Fruit fly (Drosophila melanogaster) whole organism, embryonic: ENCODE data around the gene CG44000.
A peak's percentile ranks its signal among the peaks of the same experiment; 100 is the strongest.

ENCODE experiments used
- CG11398 ChIP-seq: fragments of 200-800 bp; sonication (Bioruptor generic); optimal IDR thresholded peaks from 2 replicates; lab custom pipeline; 2016; ENCODE audit warnings: missing biosample characterization, missing genetic modification characterization
- CG13287 ChIP-seq: fragments of 200-800 bp; sonication (Bioruptor generic); IDR thresholded peaks from 2 replicates; pipeline ENCODE4 v1.3.6; 2022; ENCODE audit warnings: missing biosample characterization, missing genetic modification characterization; ENCODE audit not compliant: partially characterized antibody
- CG13296 ChIP-seq: fragments of 200-800 bp; sonication (Bioruptor generic); optimal IDR thresholded peaks from 3 replicates; lab custom pipeline; 2018; ENCODE audit warnings: missing biosample characterization, mild to moderate bottlenecking, missing genetic modification characterization
- CG15514 ChIP-seq: fragments of 200-800 bp; sonication (Bioruptor generic); optimal IDR thresholded peaks from 3 replicates; lab custom pipeline; 2017; ENCODE audit warnings: missing biosample characterization, missing genetic modification characterization, mild to moderate bottlenecking, moderate library complexity, missing genetic modification reagents
- CG16815 ChIP-seq: fragments of 200-800 bp; sonication (Bioruptor generic); optimal IDR thresholded peaks from 3 replicates; lab custom pipeline; 2017; ENCODE audit warnings: missing biosample characterization, mild to moderate bottlenecking, missing genetic modification characterization
- CG17568 ChIP-seq: fragments of 200-800 bp; sonication (Bioruptor generic); optimal IDR thresholded peaks from 2 replicates; lab custom pipeline; 2018; ENCODE audit warnings: missing biosample characterization, mild to moderate bottlenecking, missing genetic modification characterization, moderate library complexity
- CG1832 ChIP-seq: fragments of 200-800 bp; sonication (Bioruptor generic); optimal IDR thresholded peaks from 2 replicates; lab custom pipeline; 2017; ENCODE audit warnings: missing biosample characterization, mild to moderate bottlenecking, missing genetic modification characterization, inconsistent platforms
- CG2678 ChIP-seq: fragments of 200-800 bp; sonication (Bioruptor generic); optimal IDR thresholded peaks from 3 replicates; lab custom pipeline; 2019; ENCODE audit warnings: missing biosample characterization, mild to moderate bottlenecking, missing genetic modification characterization, moderate library complexity
- CG2875 ChIP-seq: fragments of 200-800 bp; sonication (Bioruptor generic); optimal IDR thresholded peaks from 2 replicates; lab custom pipeline; 2017; ENCODE audit warnings: missing biosample characterization, mild to moderate bottlenecking, missing genetic modification characterization, missing genetic modification reagents
- CG33557 ChIP-seq: fragments of 200-800 bp; sonication (Bioruptor generic); optimal IDR thresholded peaks from 2 replicates; lab custom pipeline; 2019; ENCODE audit warnings: missing biosample characterization, mild to moderate bottlenecking, missing genetic modification characterization, moderate library complexity
- CG3726 ChIP-seq: fragments of 200-800 bp; sonication (Bioruptor generic); IDR thresholded peaks from 3 replicates; pipeline ENCODE4, ENCODE4 v1.3.6; 2022; ENCODE audit warnings: missing biosample characterization, missing genetic modification characterization
- CG4360 ChIP-seq: fragments of 200-800 bp; sonication (Bioruptor generic); IDR thresholded peaks from 2 replicates; pipeline ENCODE4 v1.3.6; 2022; ENCODE audit warnings: missing biosample characterization, missing genetic modification characterization
- CG5953 ChIP-seq: fragments of 200-800 bp; sonication (Bioruptor generic); IDR thresholded peaks from 2 replicates; pipeline ENCODE4 v1.3.6; 2022; ENCODE audit warnings: missing biosample characterization, missing genetic modification characterization
- CG8290 ChIP-seq, 3 experiments: fragments of 200-800 bp; sonication (Bioruptor generic); optimal IDR thresholded peaks; 2 replicates each; lab custom pipeline; 2016 to 2019; ENCODE audit warnings: missing biosample characterization in 3 of 3, missing genetic modification characterization in 3 of 3, mild to moderate bottlenecking in 2 of 3, moderate library complexity in 1 of 3
- CrebB ChIP-seq: fragments of 200-800 bp; sonication (Bioruptor generic); optimal IDR thresholded peaks from 3 replicates; lab custom pipeline; 2018; ENCODE audit warnings: missing biosample characterization, mild to moderate bottlenecking, missing genetic modification characterization
- Dfd ChIP-seq, 2 experiments: fragments of >200 bp; optimal IDR thresholded peaks; 2 replicates each; lab custom pipeline; 2017; ENCODE audit warnings: missing biosample characterization in 2 of 2, missing genetic modification characterization in 2 of 2
- Dref ChIP-seq: fragments of 200-800 bp; sonication (Bioruptor generic); IDR thresholded peaks from 2 replicates; pipeline ENCODE4 v1.3.6; 2022; ENCODE audit warnings: missing biosample characterization, missing genetic modification characterization
- GATAe ChIP-seq: fragments of 200-800 bp; sonication (Bioruptor generic); conservative IDR thresholded peaks from 2 replicates; pipeline ENCODE4 v1.3.6; 2022; ENCODE audit warnings: missing biosample characterization, missing genetic modification characterization
- HLH54F ChIP-seq: fragments of 200-800 bp; sonication (Bioruptor generic); optimal IDR thresholded peaks from 3 replicates; lab custom pipeline; 2016; ENCODE audit warnings: missing biosample characterization, missing genetic modification characterization
- HmgZ ChIP-seq: fragments of 200-800 bp; sonication (Bioruptor generic); optimal IDR thresholded peaks from 2 replicates; lab custom pipeline; 2018; ENCODE audit warnings: missing biosample characterization, mild to moderate bottlenecking, missing genetic modification characterization
- NK7.1 ChIP-seq: fragments of 200-800 bp; sonication (Bioruptor generic); optimal IDR thresholded peaks from 3 replicates; lab custom pipeline; 2016; ENCODE audit warnings: missing biosample characterization, missing genetic modification characterization
- Nf-YB ChIP-seq: fragments of 200-800 bp; sonication (Bioruptor generic); optimal IDR thresholded peaks from 3 replicates; lab custom pipeline; 2019; ENCODE audit warnings: missing biosample characterization, mild to moderate bottlenecking, missing genetic modification characterization, moderate library complexity
- Rfx ChIP-seq: fragments of 200-800 bp; sonication (Bioruptor generic); IDR thresholded peaks from 2 replicates; pipeline ENCODE4 v1.3.6; 2022; ENCODE audit warnings: missing biosample characterization, missing genetic modification characterization
- Stat92E ChIP-seq, 3 experiments: fragments of >200 bp in 2 of 3; fragments of 200-800 bp in 1 of 3; sonication (Bioruptor generic) in 1 of 3; optimal IDR thresholded peaks; 2 replicates each; lab custom pipeline; 2017 to 2019; ENCODE audit warnings: missing biosample characterization in 3 of 3, missing genetic modification characterization in 3 of 3, mild to moderate bottlenecking in 1 of 3, moderate library complexity in 1 of 3
- Trl ChIP-seq, 3 experiments: fragments of >200 bp in 2 of 3; fragments of 200-800 bp in 1 of 3; sonication (Bioruptor generic) in 1 of 3; optimal IDR thresholded peaks; 2 replicates in 1 of 3; 3 replicates in 2 of 3; lab custom pipeline; 2016 to 2017; ENCODE audit warnings: missing biosample characterization in 1 of 3, missing genetic modification characterization in 1 of 3
- YL-1 ChIP-seq: fragments of 200-800 bp; sonication (Bioruptor generic); optimal IDR thresholded peaks from 3 replicates; lab custom pipeline; 2017; ENCODE audit warnings: missing biosample characterization, mild to moderate bottlenecking, missing genetic modification characterization
- chinmo ChIP-seq: fragments of 200-800 bp; sonication (Bioruptor generic); IDR thresholded peaks from 4 replicates; pipeline ENCODE4 v1.3.6; 2022; ENCODE audit warnings: missing biosample characterization, missing genetic modification characterization; ENCODE audit not compliant: partially characterized antibody
- croc ChIP-seq: fragments of 200-800 bp; sonication (Bioruptor generic); conservative IDR thresholded peaks from 3 replicates; pipeline ENCODE4 v1.3.6; 2022; ENCODE audit warnings: missing biosample characterization, missing genetic modification characterization
- dm ChIP-seq: fragments of 200-800 bp; sonication (Bioruptor generic); optimal IDR thresholded peaks from 3 replicates; lab custom pipeline; 2016; ENCODE audit warnings: missing biosample characterization, missing genetic modification characterization
- dpn ChIP-seq, 2 experiments: fragments of 200-800 bp; sonication (Bioruptor generic); optimal IDR thresholded peaks; 3 replicates each; lab custom pipeline; 2016; ENCODE audit warnings: missing biosample characterization in 2 of 2, missing genetic modification characterization in 2 of 2
- eve ChIP-seq, 2 experiments: fragments of >200 bp; optimal IDR thresholded peaks; 2 replicates each; lab custom pipeline; 2017; ENCODE audit warnings: missing biosample characterization in 2 of 2, missing genetic modification characterization in 2 of 2
- ewg ChIP-seq: fragments of 200-800 bp; sonication (Bioruptor generic); optimal IDR thresholded peaks from 3 replicates; lab custom pipeline; 2017; ENCODE audit warnings: mild to moderate bottlenecking, missing biosample characterization, missing genetic modification reagents, missing genetic modification characterization
- fu2 ChIP-seq: fragments of 200-800 bp; sonication (Bioruptor generic); optimal IDR thresholded peaks from 2 replicates; lab custom pipeline; 2016; ENCODE audit warnings: missing biosample characterization, missing genetic modification characterization
- gfzf ChIP-seq: fragments of 200-800 bp; sonication (Bioruptor generic); optimal IDR thresholded peaks from 2 replicates; lab custom pipeline; 2016; ENCODE audit warnings: missing biosample characterization, mild to moderate bottlenecking, missing genetic modification characterization, moderate library complexity
- kni ChIP-seq: fragments of 200-800 bp; sonication (Bioruptor generic); optimal IDR thresholded peaks from 3 replicates; lab custom pipeline; 2017; ENCODE audit warnings: mild to moderate bottlenecking, missing biosample characterization, missing genetic modification reagents, missing genetic modification characterization
- lab ChIP-seq: fragments of 200-800 bp; sonication (Bioruptor generic); optimal IDR thresholded peaks from 3 replicates; lab custom pipeline; 2017; ENCODE audit warnings: missing biosample characterization, missing genetic modification characterization, mild to moderate bottlenecking, moderate library complexity, missing genetic modification reagents
- nom ChIP-seq: fragments of 200-800 bp; sonication (Bioruptor generic); optimal IDR thresholded peaks from 2 replicates; lab custom pipeline; 2017; ENCODE audit warnings: missing biosample characterization, missing genetic modification characterization, mild to moderate bottlenecking, moderate library complexity, missing genetic modification reagents
- pho ChIP-seq: fragments of 200-800 bp; sonication (Bioruptor generic); optimal IDR thresholded peaks from 2 replicates; lab custom pipeline; 2016; ENCODE audit warnings: missing biosample characterization, missing genetic modification characterization
- sd ChIP-seq: fragments of 200-800 bp; sonication (Bioruptor generic); optimal IDR thresholded peaks from 3 replicates; lab custom pipeline; 2018; ENCODE audit warnings: missing biosample characterization, mild to moderate bottlenecking, missing genetic modification characterization, moderate library complexity
- tna ChIP-seq: fragments of 200-800 bp; sonication (Bioruptor generic); IDR thresholded peaks from 2 replicates; pipeline ENCODE4 v1.3.6; 2022; ENCODE audit warnings: missing biosample characterization, missing genetic modification characterization; ENCODE audit not compliant: partially characterized antibody
- trem ChIP-seq: fragments of 200-800 bp; optimal IDR thresholded peaks from 3 replicates; lab custom pipeline; 2019; ENCODE audit warnings: missing biosample characterization, mild to moderate bottlenecking, missing genetic modification characterization, moderate library complexity
- wek ChIP-seq: fragments of 200-800 bp; sonication (Bioruptor generic); optimal IDR thresholded peaks from 3 replicates; lab custom pipeline; 2018; ENCODE audit warnings: missing biosample characterization, mild to moderate bottlenecking, missing genetic modification characterization, moderate library complexity

The CG44000 gene

dm6 chr2L:5092992-5093695, 50.1 kb downstream of the CG44000 start, which contains the start of gene Pgant5 (continued):
- TF ChIP-seq CG1832 (GFP tag; lab: Kevin White, UChicago) (peak; percentile 77), tna (GFP tag; lab: Robert Waterston, UW) (peak; percentile 39; the same call in 1 of the 2 replicates), GATAe (GFP tag; lab: Robert Waterston, UW) (no peak), kni (GFP tag; lab: Kevin White, UChicago) (peak; percentile 51), lab (GFP tag; lab: Kevin White, UChicago) (peak; percentile 41), nom (peak; percentile 65), croc (GFP tag; lab: Robert Waterston, UW) (no peak), Dfd (GFP tag; optimal IDR thresholded peaks at IDR 0.05; lab: Kevin White, UChicago) (peak in 1 of 2 experiments; percentile 47), dm (GFP tag; lab: Kevin White, UChicago) (peak; percentile 20), CG16815 (GFP tag; lab: Kevin White, UChicago) (no peak), Stat92E (GFP tag; optimal IDR thresholded peaks at IDR 0.05; lab: Kevin White, UChicago) (peak in 1 of 3 experiments; percentile 47), CG11398 (GFP tag; lab: Kevin White, UChicago) (peak; percentile 22), CG8290 (GFP tag; optimal IDR thresholded peaks at IDR 0.05; lab: Kevin White, UChicago) (no peak), CG8290 (tag; optimal IDR thresholded peaks at IDR 0.05; lab: Kevin White, UChicago) (peak in 1 of 2 experiments; percentile 35), CG4360 (peak; percentile 45), eve (GFP tag; optimal IDR thresholded peaks at IDR 0.05; lab: Kevin White, UChicago) (no peak), Trl (optimal IDR thresholded peaks at IDR 0.05; lab: Kevin White, UChicago) (peak; percentile 31 to 69), Trl (GFP tag; optimal IDR thresholded peaks at IDR 0.05; lab: Kevin White, UChicago) (peak; percentile 15), CG13296 (peak; percentile 9), dpn (GFP tag; optimal IDR thresholded peaks at IDR 0.05; lab: Kevin White, UChicago) (peak in 1 of 2 experiments; percentile 9), fu2 (GFP tag; lab: Kevin White, UChicago) (no peak), NK7.1 (GFP tag; lab: Kevin White, UChicago) (no peak), CG5953 (no peak), ewg (GFP tag; lab: Kevin White, UChicago) (peak; percentile 35), pho (GFP tag; lab: Kevin White, UChicago) (peak; percentile 24), CG2875 (GFP tag; lab: Kevin White, UChicago) (no peak), trem (tag; lab: Kevin White, UChicago) (peak; percentile 32), Nf-YB (peak; percentile 47), CG15514 (peak; percentile 26), gfzf (GFP tag; lab: Kevin White, UChicago) (peak; percentile 69), HLH54F (GFP tag; lab: Kevin White, UChicago) (peak; percentile 4), wek (GFP tag; lab: Kevin White, UChicago) (peak; percentile 25), sd (tag; lab: Kevin White, UChicago) (peak; percentile 13), chinmo (0 out of 4 replicates have a peak, but pooled peaks have one; percentile 79), Dref (GFP tag; lab: Robert Waterston, UW) (peak; percentile 54), Rfx (GFP tag; lab: Robert Waterston, UW) (peak; percentile 20; the same call in 1 of the 2 replicates), CrebB (tag; lab: Kevin White, UChicago) (peak; percentile 19), CG13287 (GFP tag; lab: Robert Waterston, UW) (0 out of 2 replicates have a peak, but pooled peaks have one; percentile 59), CG2678 (tag; lab: Kevin White, UChicago) (peak; percentile 30), YL-1 (GFP tag; lab: Kevin White, UChicago) (peak; percentile 48), CG3726 (GFP tag; lab: Robert Waterston, UW) (no peak), HmgZ (tag; lab: Kevin White, UChicago) (peak; percentile 10), CG17568 (no peak), CG33557 (GFP tag; lab: Kevin White, UChicago) (no peak)
